Fruit fly (Drosophila melanogaster): ENCODE measurements around the gene CG1316.

Gene CG1316

dm6 chr3L:4264963-4265362, 18.7 kb upstream of the CG1316 start:
- TF ChIP-seq CTCF (optimal IDR thresholded peaks at IDR 0.05) = no peak
- TF ChIP-seq CG8478 (optimal IDR thresholded peaks at IDR 0.05) = no peak

DNA sequence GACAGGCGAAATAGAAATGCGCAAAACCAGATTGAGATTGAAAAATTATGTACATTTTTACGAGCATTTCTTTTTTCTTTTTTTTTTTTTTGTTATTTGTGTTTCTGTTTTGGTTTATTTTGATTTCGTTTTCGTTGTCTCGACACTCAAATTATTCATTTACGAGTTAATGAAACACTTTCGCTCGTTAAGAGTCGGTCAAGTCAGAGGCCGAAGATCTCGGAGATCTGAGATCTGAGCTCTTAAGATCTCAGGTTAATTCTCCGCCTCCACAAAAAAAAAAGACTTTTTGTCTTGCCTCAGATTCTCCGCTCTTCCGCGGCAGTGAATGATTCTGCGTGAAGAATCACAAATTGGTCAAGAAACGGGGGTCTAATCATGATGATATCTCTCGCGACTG, 17.8 kb upstream of the CG1316 start:
- TF ChIP-seq CG8478 (optimal IDR thresholded peaks at IDR 0.05) = no peak
- no peak for TF ChIP-seq CTCF (optimal IDR thresholded peaks at IDR 0.05)

DNA sequence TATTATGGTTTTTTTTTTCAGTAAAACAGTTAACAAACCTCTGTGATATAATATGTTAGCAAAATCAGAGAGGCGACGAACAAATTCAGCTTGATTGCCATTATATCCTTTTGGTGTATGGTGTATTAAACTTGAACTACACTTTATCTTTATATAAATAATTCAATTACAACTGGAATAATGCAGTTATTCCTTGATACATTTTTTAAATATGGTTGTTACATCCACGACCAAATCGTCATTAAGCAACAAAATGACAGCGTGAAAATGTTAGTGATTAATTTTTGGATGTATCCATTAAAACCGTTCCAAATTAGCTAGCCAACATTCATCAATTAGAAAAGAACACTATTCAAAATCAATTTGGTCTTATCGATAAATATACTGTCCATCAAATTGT, 16.2 kb upstream of the CG1316 start, which contains the start of gene CG33764:
Gene CG33764, minus strand, starts transcription at position 101 of the 400 bp plus-strand sequence.
- TF ChIP-seq CG8478 (optimal IDR thresholded peaks at IDR 0.05) = no peak
- no peak for TF ChIP-seq CTCF (optimal IDR thresholded peaks at IDR 0.05)

- no peak for TF ChIP-seq CTCF (optimal IDR thresholded peaks at IDR 0.05)
- TF ChIP-seq CG8478 (optimal IDR thresholded peaks at IDR 0.05) = no peak
These were observed 14.4 kb upstream of the CG1316 start for dm6 chr3L:4269208-4269607.

dm6 chr3L:4269920-4270319, 13.7 kb upstream of the CG1316 start:
- TF ChIP-seq CTCF (optimal IDR thresholded peaks at IDR 0.05) (no peak), CG8478 (optimal IDR thresholded peaks at IDR 0.05) (no peak)

DNA sequence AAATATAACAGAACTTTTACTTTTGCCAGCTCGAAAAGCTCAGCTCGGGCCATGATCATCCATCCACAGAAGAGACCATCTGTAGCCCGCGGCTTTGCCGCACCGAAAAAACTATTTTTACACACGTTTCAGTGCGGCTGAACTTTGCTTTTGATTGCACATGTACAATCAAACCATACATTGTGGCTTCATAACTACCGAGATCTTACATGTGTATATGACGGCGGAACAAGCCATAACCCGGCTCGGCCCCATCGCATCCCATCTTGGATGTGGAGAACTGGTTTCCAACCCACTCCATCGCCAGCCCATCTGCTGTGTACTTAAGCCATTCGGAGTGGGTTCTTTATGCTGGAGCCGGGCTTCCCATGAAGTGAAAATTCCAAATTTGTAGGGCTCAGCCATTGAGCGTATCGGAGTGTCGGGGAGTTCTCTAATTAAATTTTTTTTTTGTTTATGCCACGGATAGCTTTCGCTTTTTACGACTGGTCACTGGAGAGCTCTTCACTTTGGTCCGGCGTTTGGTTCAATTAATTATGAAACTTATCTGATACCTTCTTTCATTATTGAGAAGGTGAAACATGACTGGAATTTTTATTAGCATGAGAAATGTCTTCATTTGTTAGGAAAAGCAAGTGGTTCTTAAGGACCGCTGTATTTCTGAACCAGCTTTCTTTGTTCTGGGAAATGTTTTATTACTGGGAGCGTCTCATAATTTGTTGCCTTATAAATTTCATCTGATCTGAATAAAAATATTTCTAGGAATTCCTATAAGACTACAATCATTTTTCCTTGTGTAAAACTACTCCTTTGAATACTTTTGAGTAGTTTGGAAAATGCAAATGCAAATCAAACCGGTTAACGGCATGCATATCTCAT, 12.5 kb upstream of the CG1316 start:
- TF ChIP-seq CG8478 (optimal IDR thresholded peaks at IDR 0.05) (no peak), CTCF (optimal IDR thresholded peaks at IDR 0.05) (no peak)

dm6 chr3L:4272167-4272773, 11.4 kb upstream of the CG1316 start:
- TF ChIP-seq CG8478 (optimal IDR thresholded peaks at IDR 0.05) (no peak), CTCF (optimal IDR thresholded peaks at IDR 0.05) (no peak)

DNA sequence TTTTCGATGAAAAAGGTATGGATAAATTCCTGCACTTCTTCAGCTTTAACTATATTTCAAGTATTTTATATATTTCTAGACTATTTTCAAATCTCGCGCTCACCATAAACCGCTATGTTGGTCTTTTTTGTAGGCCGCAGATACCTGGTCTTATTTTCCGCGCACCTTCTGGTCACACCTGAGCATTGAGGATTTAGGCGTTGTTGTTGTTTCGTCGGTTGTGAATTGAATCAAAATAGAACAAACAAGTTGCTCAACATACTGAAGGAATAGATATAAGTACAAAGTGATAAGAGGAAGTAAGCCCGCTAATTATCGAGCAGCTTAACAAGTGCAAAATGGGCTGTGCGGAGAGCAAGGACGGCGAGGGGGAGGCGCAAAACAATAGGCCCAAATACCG, 5.9 kb upstream of the CG1316 start, which contains the start of gene Ctl1:
Gene Ctl1, plus strand, starts transcription at position 167 of the 400 bp plus-strand sequence.
- TF ChIP-seq CG8478 (optimal IDR thresholded peaks at IDR 0.05) = no peak
- TF ChIP-seq CTCF (optimal IDR thresholded peaks at IDR 0.05) = no peak

DNA sequence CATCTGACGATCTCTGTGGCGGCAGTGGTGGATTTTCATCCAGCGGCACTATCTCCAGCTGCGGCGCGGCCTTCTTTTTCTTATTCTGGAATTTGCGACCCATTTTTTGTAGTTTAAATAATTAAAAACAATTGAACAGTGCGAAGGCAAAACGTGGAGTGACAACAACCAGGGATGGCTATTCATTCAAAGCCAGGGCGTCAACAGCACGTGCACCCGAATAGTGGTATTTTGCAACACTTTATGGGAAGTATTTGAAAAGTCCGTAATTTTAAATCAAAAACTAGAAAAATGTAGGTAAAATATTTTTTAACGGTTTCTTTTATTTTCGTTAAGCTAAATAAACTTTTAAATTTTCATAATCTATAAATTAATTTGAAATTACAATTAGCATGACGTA, 1.0 kb upstream of the CG1316 start, which contains the start of gene CG11583:
Gene CG11583, minus strand, starts transcription at position 191 of the 400 bp plus-strand sequence.
- TF ChIP-seq CTCF (optimal IDR thresholded peaks at IDR 0.05) (peak in 1 of 2 experiments; percentile 33), CG8478 (optimal IDR thresholded peaks at IDR 0.05) (no peak)

dm6 chr3L:4286784-4287183, 3.1 kb downstream of the CG1316 start, which contains the start of gene TfIIEbeta:
TSS of gene TfIIEbeta (plus strand) at chr3L:4287038.
- TF ChIP-seq CTCF (optimal IDR thresholded peaks at IDR 0.05) = no peak
- no peak for TF ChIP-seq CG8478 (optimal IDR thresholded peaks at IDR 0.05)

dm6 chr3L:4288591-4289056, 5.0 kb downstream of the CG1316 start, which contains the start of gene Hexo1:
TSS of gene Hexo1 (plus strand) at chr3L:4288641.
- no peak for TF ChIP-seq CTCF (optimal IDR thresholded peaks at IDR 0.05)
- no peak for TF ChIP-seq CG8478 (optimal IDR thresholded peaks at IDR 0.05)

DNA sequence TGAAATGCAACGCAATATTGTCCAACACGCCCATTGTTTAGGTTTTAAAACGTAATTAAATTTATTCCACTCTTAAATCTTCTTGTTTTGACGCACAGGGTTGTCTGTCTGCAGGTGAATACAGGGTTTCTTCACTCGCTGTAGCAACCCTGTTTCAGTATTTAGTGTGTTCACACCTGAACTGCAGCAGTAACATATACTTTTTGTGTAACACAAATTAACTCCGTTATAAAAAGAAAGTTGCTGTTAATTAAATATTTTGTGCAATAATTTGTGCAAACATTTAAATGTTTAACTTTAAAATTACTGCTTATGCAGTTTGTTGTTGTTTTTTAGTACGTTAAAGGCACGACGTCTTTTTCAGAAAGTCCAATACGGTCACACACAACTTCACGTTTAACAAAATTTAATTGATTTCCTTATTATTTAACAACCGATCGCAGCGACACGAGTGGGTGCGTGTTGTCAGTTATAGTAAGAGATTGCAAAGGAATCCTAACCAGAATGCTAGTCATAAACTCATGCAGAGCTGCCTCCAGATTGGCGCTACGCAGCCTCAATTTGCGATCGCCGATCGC, 8.6 kb downstream of the CG1316 start, which contains the start of the genes CG15012 and Fdx2:
Gene CG15012, minus strand, starts transcription at position 127 of the 578 bp plus-strand sequence.
Gene Fdx2, plus strand, starts transcription at position 363 of the 578 bp plus-strand sequence.
- TF ChIP-seq CTCF (optimal IDR thresholded peaks at IDR 0.05) = no peak
- TF ChIP-seq CG8478 (optimal IDR thresholded peaks at IDR 0.05) = no peak

DNA sequence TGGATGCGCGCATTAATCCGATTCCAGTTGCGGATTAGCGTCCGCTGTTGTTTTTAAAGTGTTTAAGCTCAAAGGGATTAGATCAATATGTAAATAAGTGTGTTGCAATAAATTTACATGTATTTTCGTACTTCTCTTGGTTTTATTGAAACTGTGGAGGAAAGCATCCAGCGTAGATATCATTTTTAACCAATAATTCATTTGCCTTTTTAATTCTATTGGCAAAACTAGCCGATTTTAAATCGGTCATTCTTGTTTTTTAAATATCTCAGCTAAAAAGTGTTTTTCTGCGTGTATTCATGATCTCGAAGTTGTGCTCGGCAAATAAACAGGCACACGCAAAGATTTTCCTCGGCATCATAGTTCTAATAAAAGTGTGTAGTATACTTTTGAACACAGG, 9.7 kb downstream of the CG1316 start:
- TF ChIP-seq CTCF (optimal IDR thresholded peaks at IDR 0.05) (no peak), CG8478 (optimal IDR thresholded peaks at IDR 0.05) (no peak)

DNA sequence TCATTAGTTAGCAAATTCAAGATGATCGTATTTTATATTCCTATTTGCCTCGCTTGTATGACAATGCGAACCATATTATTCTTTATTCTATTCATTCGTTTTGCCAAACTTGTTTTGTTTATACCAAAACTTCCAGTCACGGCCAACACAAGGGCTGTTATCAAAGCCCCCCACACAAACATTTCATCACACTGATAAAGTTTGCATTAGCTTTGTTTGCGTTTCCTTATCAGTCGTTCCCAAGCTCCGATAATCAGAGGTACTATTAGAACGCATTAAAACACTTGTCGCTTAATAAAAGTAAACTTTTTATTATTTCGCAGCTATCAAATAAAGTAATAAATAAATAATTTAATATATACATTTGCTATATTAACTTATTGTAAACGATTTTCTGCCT, 10.1 kb downstream of the CG1316 start:
- TF ChIP-seq CTCF (optimal IDR thresholded peaks at IDR 0.05) = no peak
- no peak for TF ChIP-seq CG8478 (optimal IDR thresholded peaks at IDR 0.05)

DNA sequence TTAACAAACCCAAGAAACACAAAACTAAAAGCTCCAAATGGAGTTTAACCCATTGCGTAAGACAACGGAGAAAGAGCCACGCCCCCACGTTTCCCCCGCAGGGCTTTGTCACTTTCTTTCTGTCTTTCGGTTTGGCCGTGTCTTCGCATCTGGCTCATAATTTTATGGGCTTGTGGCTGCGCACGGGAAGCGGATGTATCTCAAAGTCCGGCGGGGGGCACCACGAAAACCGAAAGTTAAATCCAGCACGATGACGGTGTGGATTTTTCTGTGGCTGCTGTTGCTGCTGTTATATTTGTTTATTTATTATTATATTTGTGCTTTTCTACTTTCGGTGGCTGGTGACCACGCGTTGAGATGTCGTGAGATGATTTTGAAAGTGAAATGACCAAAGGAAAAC, 13.1 kb downstream of the CG1316 start:
- no peak for TF ChIP-seq CG8478 (optimal IDR thresholded peaks at IDR 0.05)
- no peak for TF ChIP-seq CTCF (optimal IDR thresholded peaks at IDR 0.05)

All from S2 (cell line).